In the genomic region with DNA sequence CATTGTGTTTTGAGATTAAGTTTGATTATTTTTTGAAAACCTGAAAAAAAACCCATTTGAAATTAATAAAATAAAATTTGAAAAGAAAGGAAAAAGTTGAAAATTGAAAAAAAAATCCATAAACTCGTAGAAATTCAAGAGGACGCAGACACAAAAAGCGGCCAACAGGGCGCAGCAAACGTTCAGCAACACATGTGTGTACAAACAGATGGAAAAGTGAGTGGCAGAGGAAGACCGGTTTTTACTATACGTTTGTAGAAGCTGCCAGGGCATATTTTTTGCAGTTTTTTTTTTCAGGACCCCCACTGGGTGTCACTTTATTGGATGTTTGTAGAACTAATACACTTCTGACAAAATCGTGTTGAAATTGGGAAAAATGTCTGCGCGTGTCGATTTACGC, we compare ENCODE assay signal across 7 worm cellular contexts.
TF ChIP-seq lines count a peak whose summit lies in the region.

cgp-1 (minus strand) TSS at position 40 of the 400 bp plus-strand sequence.

TF ChIP-seq in whole organism, L1 larva, 84 proteins besides CTCF, POLR2A, EP300 and RAD21:
- no peak for TF ChIP-seq efl-1 (optimal IDR thresholded peaks at IDR 0.05; lab: Kevin White, UChicago)
- no peak for TF ChIP-seq efl-1 (GFP tag; optimal IDR thresholded peaks at IDR 0.05 in 1 of 2; lab: Kevin White, UChicago)
- TF ChIP-seq lin-35 (GFP tag; optimal IDR thresholded peaks at IDR 0.05; lab: Kevin White, UChicago): peak in 1 of 2 experiments; percentile 5
- peak; percentile 75 for TF ChIP-seq blmp-1 (tag; optimal IDR thresholded peaks at IDR 0.05; lab: Kevin White, UChicago)
- peak; percentile 4 for TF ChIP-seq jun-1 (tag; optimal IDR thresholded peaks at IDR 0.05; lab: Kevin White, UChicago)
- TF ChIP-seq snu-23 (GFP tag; optimal IDR thresholded peaks at IDR 0.05; lab: Kevin White, UChicago): peak; percentile 9

TF ChIP-seq in whole organism, L2 larva, 48 proteins besides CTCF, POLR2A, EP300 and RAD21 (continues in another document):
- no peak for TF ChIP-seq ztf-4 (tag; optimal IDR thresholded peaks at IDR 0.05; lab: Kevin White, UChicago)
- TF ChIP-seq ZK546.5 (tag; optimal IDR thresholded peaks at IDR 0.05; lab: Kevin White, UChicago): no peak
- TF ChIP-seq aly-2 (tag; optimal IDR thresholded peaks at IDR 0.05; lab: Kevin White, UChicago): no peak
- TF ChIP-seq elt-3 (tag; optimal IDR thresholded peaks at IDR 0.05; lab: Kevin White, UChicago): no peak
- no peak for TF ChIP-seq lin-39 (tag; optimal IDR thresholded peaks at IDR 0.05; lab: Kevin White, UChicago)
- no peak for TF ChIP-seq snpc-4 (tag; optimal IDR thresholded peaks at IDR 0.05; lab: Kevin White, UChicago)
- TF ChIP-seq egl-27 (tag; optimal IDR thresholded peaks at IDR 0.05; lab: Kevin White, UChicago): no peak
- TF ChIP-seq Y55F3AM.14 (GFP tag; optimal IDR thresholded peaks at IDR 0.05; lab: Kevin White, UChicago): no peak
- peak in 1 of 2 experiments; percentile 11 for TF ChIP-seq lsy-2 (tag; optimal IDR thresholded peaks at IDR 0.05; lab: Kevin White, UChicago)
- TF ChIP-seq sma-9 (GFP tag; optimal IDR thresholded peaks at IDR 0.05; lab: Kevin White, UChicago): no peak
- TF ChIP-seq sma-9 (tag; optimal IDR thresholded peaks at IDR 0.05; lab: Kevin White, UChicago): no peak
- TF ChIP-seq unc-39 (tag; optimal IDR thresholded peaks at IDR 0.05; lab: Kevin White, UChicago): no peak
- peak; percentile 32 for TF ChIP-seq R02D3.7 (tag; optimal IDR thresholded peaks at IDR 0.05; lab: Kevin White, UChicago)
- no peak for TF ChIP-seq nhr-77 (tag; optimal IDR thresholded peaks at IDR 0.05; lab: Kevin White, UChicago)

TF ChIP-seq in whole organism, L3 larva, 47 proteins besides CTCF, POLR2A, EP300 and RAD21:
- TF ChIP-seq nhr-67 (tag; optimal IDR thresholded peaks at IDR 0.05; lab: Kevin White, UChicago) (no peak), pha-4 (tag; optimal IDR thresholded peaks at IDR 0.05; lab: Kevin White, UChicago) (peak; percentile 86), unc-39 (tag; optimal IDR thresholded peaks at IDR 0.05; lab: Kevin White, UChicago) (no peak), lsy-12 (tag; optimal IDR thresholded peaks at IDR 0.05; lab: Kevin White, UChicago) (no peak), nfya-1 (tag; optimal IDR thresholded peaks at IDR 0.05; lab: Kevin White, UChicago; ENCODE audit: insufficient read depth) (peak; percentile 34), hmg-11 (tag; optimal IDR thresholded peaks at IDR 0.05; lab: Kevin White, UChicago) (peak; percentile 53), R02D3.7 (tag; optimal IDR thresholded peaks at IDR 0.05; lab: Kevin White, UChicago) (peak; percentile 76), nhr-25 (tag; optimal IDR thresholded peaks at IDR 0.05; lab: Kevin White, UChicago) (peak; percentile 28), lin-15B (tag; optimal IDR thresholded peaks at IDR 0.05; lab: Kevin White, UChicago) (peak; percentile 11)

TF ChIP-seq in whole organism, L4 larva, 104 proteins besides CTCF, POLR2A, EP300 and RAD21 (continues in another document):
- TF ChIP-seq hif-1 (tag; optimal IDR thresholded peaks at IDR 0.05; lab: Kevin White, UChicago): no peak
- TF ChIP-seq dmd-9 (GFP tag; IDR thresholded peaks at IDR 0.05; lab: Robert Waterston, UW): no peak
- TF ChIP-seq nhr-76 (tag; optimal IDR thresholded peaks at IDR 0.05; lab: Kevin White, UChicago): no peak
- no peak for TF ChIP-seq dmd-6 (GFP tag; IDR thresholded peaks at IDR 0.05; lab: Robert Waterston, UW)
- TF ChIP-seq ztf-11 (tag; optimal IDR thresholded peaks at IDR 0.05; lab: Kevin White, UChicago): no peak
- no peak for TF ChIP-seq dve-1 (tag; optimal IDR thresholded peaks at IDR 0.05; lab: Kevin White, UChicago; ENCODE audit: insufficient read depth)
- TF ChIP-seq R02D3.7 (tag; optimal IDR thresholded peaks at IDR 0.05; lab: Kevin White, UChicago): no peak
- peak; percentile 42 for TF ChIP-seq mep-1 (tag; optimal IDR thresholded peaks at IDR 0.05; lab: Kevin White, UChicago)
- TF ChIP-seq mxl-3 (GFP tag; optimal IDR thresholded peaks at IDR 0.05; lab: Kevin White, UChicago): peak; percentile 62
- TF ChIP-seq ZK337.2 (GFP tag; IDR thresholded peaks at IDR 0.05; lab: Robert Waterston, UW): no peak
- TF ChIP-seq zip-2 (tag; optimal IDR thresholded peaks at IDR 0.05; lab: Kevin White, UChicago): no peak
- no peak for TF ChIP-seq ctbp-1 (GFP tag; IDR thresholded peaks at IDR 0.05; lab: Robert Waterston, UW)
- TF ChIP-seq ztf-7 (tag; optimal IDR thresholded peaks at IDR 0.05; lab: Kevin White, UChicago): no peak
- peak; percentile 26 for TF ChIP-seq dpl-1 (GFP tag; optimal IDR thresholded peaks at IDR 0.05; lab: Kevin White, UChicago)
- TF ChIP-seq daf-16 (GFP tag; optimal IDR thresholded peaks at IDR 0.05; lab: Kevin White, UChicago): no peak
- peak; percentile 45 for TF ChIP-seq daf-16 (tag; optimal IDR thresholded peaks at IDR 0.05; lab: Kevin White, UChicago)

TF ChIP-seq in whole organism, late embryonic, 69 proteins besides CTCF, POLR2A, EP300 and RAD21:
- TF ChIP-seq sox-2 (GFP tag; IDR thresholded peaks at IDR 0.05; lab: Robert Waterston, UW): no peak
- TF ChIP-seq hlh-8 (tag; optimal IDR thresholded peaks at IDR 0.05; lab: Kevin White, UChicago): peak; percentile 69
- TF ChIP-seq nfya-1 (tag; optimal IDR thresholded peaks at IDR 0.05; lab: Kevin White, UChicago): peak; percentile 30
- no peak for TF ChIP-seq C38D4.7 (GFP tag; optimal IDR thresholded peaks at IDR 0.05; lab: Kevin White, UChicago)

TF ChIP-seq in whole organism, mixed stage, embryonic, 35 proteins besides CTCF, POLR2A, EP300 and RAD21:
- no peak for TF ChIP-seq elt-1 (tag; optimal IDR thresholded peaks at IDR 0.05; lab: Kevin White, UChicago; ENCODE audit: borderline replicate concordance, insufficient read depth)
- no peak for TF ChIP-seq snpc-4 (tag; optimal IDR thresholded peaks at IDR 0.05; lab: Kevin White, UChicago)
- no peak for TF ChIP-seq mab-5 (tag; optimal IDR thresholded peaks at IDR 0.05; lab: Kevin White, UChicago)
- TF ChIP-seq mep-1 (tag; optimal IDR thresholded peaks at IDR 0.05; lab: Kevin White, UChicago): peak; percentile 9
- peak; percentile 5 for TF ChIP-seq hlh-1 (tag; optimal IDR thresholded peaks at IDR 0.05; lab: Kevin White, UChicago)
- no peak for TF ChIP-seq flh-1 (GFP tag; optimal IDR thresholded peaks at IDR 0.05; lab: Kevin White, UChicago)

TF ChIP-seq in whole organism, young adult, 124 proteins besides CTCF, POLR2A, EP300 and RAD21:
- TF ChIP-seq let-607 (tag; optimal IDR thresholded peaks at IDR 0.05; lab: Kevin White, UChicago) (peak in 1 of 2 experiments; percentile 11), ccch-3 (GFP tag; optimal IDR thresholded peaks at IDR 0.05; lab: Kevin White, UChicago) (no peak), nhr-90 (tag; optimal IDR thresholded peaks at IDR 0.05; lab: Kevin White, UChicago) (no peak), nhr-27 (tag; optimal IDR thresholded peaks at IDR 0.05; lab: Kevin White, UChicago) (no peak), tbp1 (GFP tag; optimal IDR thresholded peaks at IDR 0.05; lab: Kevin White, UChicago) (no peak), hmg-20 (GFP tag; IDR thresholded peaks at IDR 0.05; lab: Robert Waterston, UW) (no peak), hmg-1.2 (GFP tag; IDR thresholded peaks at IDR 0.05; lab: Robert Waterston, UW) (peak; percentile 9; the same call in 1 of the 2 replicates)
